Worm (Caenorhabditis elegans): ENCODE data around the gene wdr-20.

DNA sequence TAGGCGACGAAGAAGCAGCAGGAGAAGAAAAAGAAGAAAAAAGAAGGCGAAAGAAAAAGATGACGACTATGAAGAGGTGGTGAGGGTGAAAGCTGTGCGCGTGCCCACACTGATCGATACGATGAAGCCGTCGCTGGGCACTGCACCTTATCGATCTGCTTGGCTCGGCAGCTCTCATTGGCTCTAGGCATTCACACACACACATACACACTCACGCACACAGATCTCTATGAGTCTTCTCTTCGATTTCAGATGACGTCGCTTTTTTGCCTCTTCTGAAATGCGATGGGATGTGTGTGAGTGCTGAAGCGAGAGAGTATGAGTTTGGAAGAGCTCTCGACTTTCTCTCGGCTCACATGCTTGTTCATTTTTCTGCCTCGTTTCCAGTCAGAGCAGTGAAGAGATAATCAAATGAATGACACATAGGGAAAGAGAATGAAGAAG lies 40.7 kb upstream of the wdr-20 start:
- TF ChIP-seq ref-2 (tag; optimal IDR thresholded peaks at IDR 0.05): no peak
- TF ChIP-seq pha-4 (tag; optimal IDR thresholded peaks at IDR 0.05): no peak
- TF ChIP-seq sox-4 (tag; optimal IDR thresholded peaks at IDR 0.05): no peak
- no peak for TF ChIP-seq syd-9 (tag; optimal IDR thresholded peaks at IDR 0.05)
- TF ChIP-seq ceh-14 (tag; optimal IDR thresholded peaks at IDR 0.05): peak; percentile 83
- no peak for TF ChIP-seq ttx-3 (tag; optimal IDR thresholded peaks at IDR 0.05)
